Worm (Caenorhabditis elegans): ENCODE results near the gene T21H3.1.

T21H3.1 gene

DNA sequence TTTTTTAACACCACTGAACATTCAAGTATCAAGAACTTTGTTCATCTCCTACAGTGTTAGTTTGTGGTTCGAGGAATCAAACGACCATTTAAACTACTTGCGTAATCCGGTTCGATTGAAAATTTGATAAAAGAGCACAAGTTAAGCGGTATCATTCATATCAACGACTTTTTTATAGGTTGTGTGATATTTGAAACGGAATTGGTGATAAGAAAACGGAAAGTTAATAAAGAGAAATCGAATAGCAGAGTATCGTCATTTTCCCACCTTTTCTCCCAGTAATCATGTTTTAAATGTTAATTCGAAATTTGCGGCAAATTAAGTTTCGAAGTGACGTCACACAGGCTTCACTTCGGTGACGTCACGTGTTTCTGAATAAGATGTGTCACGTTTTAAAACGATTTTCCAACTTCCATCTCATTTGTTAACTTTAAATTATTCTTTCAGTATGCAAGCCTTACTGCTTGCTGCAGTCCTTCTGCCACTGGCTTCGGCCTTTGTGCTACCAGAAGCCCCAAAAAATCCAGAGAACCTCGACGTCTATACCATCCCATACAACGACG, at the start of gene T21H3.1:
Gene T21H3.1, plus strand, starts transcription at position 448 of the 563 bp plus-strand sequence.
- TF ChIP-seq tbx-11 (GFP tag; IDR thresholded peaks at IDR 0.05) (no peak), hmg-4 (GFP tag; optimal IDR thresholded peaks at IDR 0.05) (no peak), F13C5.2 (tag; optimal IDR thresholded peaks at IDR 0.05) (no peak), hmbx-1 (tag; optimal IDR thresholded peaks at IDR 0.05) (no peak), ets-7 (tag; optimal IDR thresholded peaks at IDR 0.05) (no peak), ceh-36 (tag; optimal IDR thresholded peaks at IDR 0.05) (no peak), scrt-1 (GFP tag; IDR thresholded peaks at IDR 0.05) (no peak), tra-4 (tag; optimal IDR thresholded peaks at IDR 0.05) (no peak), B0310.2 (tag; optimal IDR thresholded peaks at IDR 0.05) (no peak), ama-1 (optimal IDR thresholded peaks at IDR 0.05) (no peak)

DNA sequence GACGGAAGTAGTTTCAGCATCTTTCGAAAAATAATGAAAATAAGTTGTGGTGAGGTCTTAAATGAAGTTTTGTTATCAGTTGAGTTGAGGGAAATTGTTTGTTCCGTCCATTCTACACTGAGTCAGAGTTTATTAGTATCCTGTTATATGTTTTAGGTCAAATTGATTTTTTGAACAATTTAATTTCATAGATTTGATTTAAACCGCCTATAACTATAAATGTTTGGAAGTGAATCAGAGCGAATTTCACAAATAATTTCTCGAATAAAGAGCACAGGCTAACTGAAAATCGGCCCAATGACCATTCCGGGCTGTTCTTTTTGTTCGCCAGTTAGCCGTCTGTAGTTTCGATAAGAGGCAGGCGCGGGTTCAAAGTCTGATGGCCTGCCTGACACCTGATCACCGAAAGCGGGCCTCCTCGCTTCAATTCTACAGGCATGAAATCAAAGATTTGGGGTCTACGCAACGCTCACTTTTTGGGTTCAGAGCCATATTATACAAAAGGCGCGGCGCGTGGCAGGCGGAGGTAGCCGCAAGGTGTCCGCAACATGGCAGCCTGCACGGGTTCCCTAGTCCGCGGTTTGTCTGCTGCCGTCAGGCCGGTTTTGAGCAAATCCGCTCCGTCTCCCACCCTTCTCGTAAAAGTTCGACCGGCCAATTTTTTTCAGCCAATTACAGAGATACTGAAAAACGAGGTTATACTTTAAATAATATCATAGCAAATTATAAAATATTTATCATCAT, 44.5 kb upstream of the T21H3.1 start, which contains the start of gene W07B8.4:
Gene W07B8.4, minus strand, starts transcription at position 51 of the 744 bp plus-strand sequence.
- no peak for TF ChIP-seq tra-4 (tag; optimal IDR thresholded peaks at IDR 0.05)
- no peak for TF ChIP-seq hmg-4 (GFP tag; optimal IDR thresholded peaks at IDR 0.05)
- TF ChIP-seq ets-7 (tag; optimal IDR thresholded peaks at IDR 0.05) = no peak
- TF ChIP-seq ceh-36 (tag; optimal IDR thresholded peaks at IDR 0.05) = no peak
- no peak for TF ChIP-seq hnd-1 (tag; optimal IDR thresholded peaks at IDR 0.05)
- no peak for TF ChIP-seq aly-1 (tag; optimal IDR thresholded peaks at IDR 0.05)
- no peak for TF ChIP-seq tbx-37 (GFP tag; conservative IDR thresholded peaks at IDR 0.05)

DNA sequence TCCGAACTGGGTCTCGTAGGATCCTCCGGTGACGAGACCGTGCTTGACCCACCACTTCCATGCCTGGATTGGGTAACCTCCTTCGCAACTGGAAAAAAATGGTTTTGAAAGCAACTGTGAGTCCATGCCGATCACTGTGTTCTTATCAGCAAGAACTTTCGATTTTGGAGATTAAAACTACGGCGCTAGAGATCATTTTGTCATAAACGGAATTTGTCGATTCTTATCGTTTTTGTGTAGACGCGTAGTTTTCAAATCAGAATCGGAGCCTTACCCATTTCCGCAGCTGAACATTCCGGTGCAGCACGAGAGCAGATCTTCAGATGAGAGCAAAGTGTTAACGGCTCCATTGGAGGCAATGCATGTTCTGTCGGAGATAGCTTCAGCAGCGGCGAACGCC, 43.3 kb upstream of the T21H3.1 start:
- TF ChIP-seq aly-1 (tag; optimal IDR thresholded peaks at IDR 0.05) (no peak), F13C5.2 (tag; optimal IDR thresholded peaks at IDR 0.05) (no peak), scrt-1 (GFP tag; IDR thresholded peaks at IDR 0.05) (no peak), hnd-1 (tag; optimal IDR thresholded peaks at IDR 0.05) (no peak), hmbx-1 (tag; optimal IDR thresholded peaks at IDR 0.05) (no peak), B0310.2 (tag; optimal IDR thresholded peaks at IDR 0.05) (no peak), flt-1 (GFP tag; IDR thresholded peaks at IDR 0.05) (no peak), sea-1 (GFP tag; conservative IDR thresholded peaks at IDR 0.05) (no peak), hmg-4 (GFP tag; optimal IDR thresholded peaks at IDR 0.05) (no peak), ama-1 (optimal IDR thresholded peaks at IDR 0.05) (no peak), tbx-37 (GFP tag; conservative IDR thresholded peaks at IDR 0.05) (no peak), tbx-11 (GFP tag; IDR thresholded peaks at IDR 0.05) (no peak), pes-1 (GFP tag; IDR thresholded peaks at IDR 0.05) (no peak), tra-4 (tag; optimal IDR thresholded peaks at IDR 0.05) (no peak), ceh-36 (tag; optimal IDR thresholded peaks at IDR 0.05) (no peak), ets-7 (tag; optimal IDR thresholded peaks at IDR 0.05) (no peak), ceh-13 (GFP tag; optimal IDR thresholded peaks at IDR 0.05) (no peak)

DNA sequence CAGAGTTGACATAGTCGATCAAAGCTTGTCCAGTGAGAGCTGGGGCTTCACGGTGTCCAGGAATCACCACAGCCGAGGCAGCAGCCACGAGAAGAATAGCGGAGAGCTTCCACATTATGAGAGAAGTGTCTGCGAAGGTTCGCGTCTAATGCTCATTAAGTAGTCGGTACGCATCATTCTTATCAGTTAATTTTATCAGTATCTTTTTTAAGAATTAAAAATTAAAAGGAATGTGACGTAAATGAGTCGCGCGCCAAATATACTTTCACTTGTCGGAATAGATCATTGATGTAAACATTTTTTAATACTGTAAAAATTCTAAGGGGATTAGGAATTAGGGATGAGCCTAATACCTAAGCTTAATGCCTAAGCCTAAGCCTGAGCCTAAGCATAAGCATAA, 42.7 kb upstream of the T21H3.1 start, which contains the start of gene cpr-5:
Gene cpr-5, minus strand, starts transcription at position 197 of the 400 bp plus-strand sequence.
- peak; percentile 60 for TF ChIP-seq ceh-36 (tag; optimal IDR thresholded peaks at IDR 0.05)
- TF ChIP-seq sea-1 (GFP tag; conservative IDR thresholded peaks at IDR 0.05) = no peak

DNA sequence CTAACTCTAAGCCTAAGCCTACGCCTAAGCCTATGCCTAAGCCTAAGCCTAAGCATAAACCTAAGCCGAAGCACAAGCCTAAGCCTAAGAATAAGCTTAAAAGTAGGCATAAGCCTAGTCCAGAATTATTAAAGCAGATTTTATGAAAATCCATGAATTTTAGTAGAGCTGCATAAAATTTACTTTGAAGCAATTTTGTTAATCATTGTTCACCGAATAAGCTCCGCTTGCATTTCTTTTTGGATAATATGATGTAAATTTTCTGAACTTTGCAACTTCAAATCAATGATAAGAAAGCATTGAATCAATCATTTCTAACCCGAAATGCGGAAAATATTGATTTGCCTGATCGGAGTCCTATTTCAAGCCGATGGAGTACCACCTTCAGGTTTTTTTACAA, 42.2 kb upstream of the T21H3.1 start, which contains the start of gene cpr-8:
Gene cpr-8, plus strand, starts transcription at position 301 of the 400 bp plus-strand sequence.
- TF ChIP-seq ets-7 (tag; optimal IDR thresholded peaks at IDR 0.05) = no peak
- no peak for TF ChIP-seq tbx-11 (GFP tag; IDR thresholded peaks at IDR 0.05)
- TF ChIP-seq tra-4 (tag; optimal IDR thresholded peaks at IDR 0.05) = no peak
- no peak for TF ChIP-seq tbx-37 (GFP tag; conservative IDR thresholded peaks at IDR 0.05)
- no peak for TF ChIP-seq B0310.2 (tag; optimal IDR thresholded peaks at IDR 0.05)
- TF ChIP-seq sea-1 (GFP tag; conservative IDR thresholded peaks at IDR 0.05) = no peak
- no peak for TF ChIP-seq hmbx-1 (tag; optimal IDR thresholded peaks at IDR 0.05)
- no peak for TF ChIP-seq ceh-36 (tag; optimal IDR thresholded peaks at IDR 0.05)
- no peak for TF ChIP-seq flt-1 (GFP tag; IDR thresholded peaks at IDR 0.05)
- TF ChIP-seq pes-1 (GFP tag; IDR thresholded peaks at IDR 0.05) = no peak
- no peak for TF ChIP-seq ceh-13 (GFP tag; optimal IDR thresholded peaks at IDR 0.05)

DNA sequence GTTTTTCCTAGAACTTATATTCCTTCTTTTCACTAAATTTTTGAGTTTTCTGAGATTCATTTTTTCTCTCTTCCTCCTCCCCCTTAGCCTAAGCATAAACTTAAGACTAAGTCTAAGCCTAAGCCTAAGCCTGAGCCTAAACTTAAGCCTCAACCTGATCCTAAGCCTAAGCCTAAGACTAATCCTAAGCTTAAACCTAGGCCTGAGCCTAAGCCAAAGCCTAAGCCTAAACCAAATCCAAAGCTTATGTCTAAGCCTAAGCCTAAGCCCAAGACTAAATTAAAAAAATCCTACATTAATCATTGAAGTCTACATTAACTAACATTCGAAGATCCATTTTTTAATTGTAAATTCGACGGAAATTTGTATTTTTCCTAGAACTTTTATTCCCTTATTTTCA, 35.7 kb upstream of the T21H3.1 start:
- TF ChIP-seq ceh-36 (tag; optimal IDR thresholded peaks at IDR 0.05) (peak; percentile 70), ceh-13 (GFP tag; optimal IDR thresholded peaks at IDR 0.05) (no peak)

DNA sequence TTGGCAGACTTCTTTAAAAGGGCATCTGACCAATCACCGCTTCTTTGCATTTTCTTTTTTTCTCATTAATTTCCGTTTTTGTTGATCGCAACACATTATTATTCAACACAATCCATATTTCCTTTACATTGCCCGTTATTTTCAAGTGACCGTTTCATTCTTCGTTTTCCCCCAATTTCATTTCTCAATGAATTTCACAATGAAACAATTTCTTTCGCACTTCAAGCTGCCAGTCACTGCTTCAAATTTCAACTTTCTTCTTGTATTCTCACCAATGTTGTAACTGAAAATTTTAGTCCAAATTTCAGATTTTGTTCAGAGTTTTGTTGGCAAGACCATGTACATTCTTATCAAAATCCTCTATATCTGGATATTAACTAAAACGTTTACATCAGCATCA, 35.1 kb upstream of the T21H3.1 start, which contains the start of gene cutl-22:
Gene cutl-22, plus strand, starts transcription at position 301 of the 400 bp plus-strand sequence.
- no peak for TF ChIP-seq hnd-1 (tag; optimal IDR thresholded peaks at IDR 0.05)

DNA sequence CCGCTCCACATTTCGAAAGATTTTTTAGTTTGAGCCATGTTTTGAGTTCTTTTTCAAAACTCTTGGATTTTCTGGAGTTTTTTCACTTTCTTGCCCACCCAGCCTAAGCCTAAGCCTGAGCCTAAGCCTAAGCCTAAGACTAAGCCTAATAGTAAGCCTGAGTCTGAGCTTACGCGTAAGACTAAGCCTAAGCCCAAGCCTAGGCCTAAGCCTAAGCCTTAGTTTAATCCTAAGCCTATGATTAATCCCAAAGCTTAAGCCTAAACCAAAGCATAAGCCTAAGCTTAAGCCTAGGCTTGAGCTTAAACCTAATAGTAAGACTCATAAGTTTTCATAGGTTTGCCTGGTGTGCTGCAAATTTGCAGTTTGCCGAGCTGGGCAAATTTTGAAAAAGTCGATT, 34.3 kb upstream of the T21H3.1 start:
- no peak for TF ChIP-seq tra-4 (tag; optimal IDR thresholded peaks at IDR 0.05)
- no peak for TF ChIP-seq ceh-13 (GFP tag; optimal IDR thresholded peaks at IDR 0.05)
- TF ChIP-seq ceh-36 (tag; optimal IDR thresholded peaks at IDR 0.05) = peak; percentile 92
- no peak for TF ChIP-seq ama-1 (optimal IDR thresholded peaks at IDR 0.05)
- TF ChIP-seq hmbx-1 (tag; optimal IDR thresholded peaks at IDR 0.05) = no peak
- TF ChIP-seq hnd-1 (tag; optimal IDR thresholded peaks at IDR 0.05) = no peak
